Fruit fly (Drosophila melanogaster): ENCODE results near the gene Spn.
A peak's percentile ranks its signal among the peaks of the same experiment; 100 is the strongest.

Spn gene

dm6 chr3L:2533732-2534073 lies 20.4 kb downstream of the Spn start (continued):
- TF ChIP-seq hb (GFP tag; IDR thresholded peaks at IDR 0.05; ENCODE audit: partially characterized antibody) (no peak), HmgZ (tag; optimal IDR thresholded peaks at IDR 0.05) (no peak), CG10979 (tag; optimal IDR thresholded peaks at IDR 0.05) (peak; percentile 47), crol (GFP tag; IDR thresholded peaks at IDR 0.05) (peak; percentile 10; the same call in 1 of the 2 replicates), CG10366 (GFP tag; IDR thresholded peaks at IDR 0.05) (no peak), dysf (GFP tag; IDR thresholded peaks at IDR 0.05) (0 out of 3 replicates have a peak, but pooled peaks have one; percentile 51), slbo (GFP tag; IDR thresholded peaks at IDR 0.05) (peak; percentile 40; the same call in 1 of the 2 replicates), prd (optimal IDR thresholded peaks at IDR 0.05) (no peak), prd (GFP tag; IDR thresholded peaks at IDR 0.05) (peak; percentile 46; the same call in 1 of the 3 replicates), rib (GFP tag; IDR thresholded peaks at IDR 0.05) (no peak), CG10147 (GFP tag; optimal IDR thresholded peaks at IDR 0.05) (no peak), dmrt99B (tag; optimal IDR thresholded peaks at IDR 0.05) (peak; percentile 21), Drgx (GFP tag; IDR thresholded peaks at IDR 0.05) (peak; percentile 91), wdn (GFP tag; IDR thresholded peaks at IDR 0.05) (0 out of 2 replicates have a peak, but pooled peaks have one; percentile 25), Hr3 (GFP tag; optimal IDR thresholded peaks at IDR 0.05) (no peak), lab (GFP tag; optimal IDR thresholded peaks at IDR 0.05) (peak; percentile 23), CG2678 (tag; optimal IDR thresholded peaks at IDR 0.05) (peak; percentile 16), CG7987 (GFP tag; optimal IDR thresholded peaks at IDR 0.05) (no peak), inv (GFP tag; IDR thresholded peaks at IDR 0.05; ENCODE audit: partially characterized antibody) (no peak), sens (GFP tag) (peak; percentile 74), Gug (GFP tag; IDR thresholded peaks at IDR 0.05) (0 out of 4 replicates have a peak, but pooled peaks have one; percentile 5), Poxn (GFP tag; IDR thresholded peaks at IDR 0.05) (no peak), CG2712 (tag; optimal IDR thresholded peaks at IDR 0.05) (peak; percentile 14), trh (GFP tag; optimal IDR thresholded peaks at IDR 0.05) (no peak), grau (tag; optimal IDR thresholded peaks at IDR 0.05) (peak; percentile 16), CG18619 (GFP tag; optimal IDR thresholded peaks at IDR 0.05) (no peak), vfl (GFP tag; optimal IDR thresholded peaks at IDR 0.05) (no peak), CG6175 (GFP tag; IDR thresholded peaks at IDR 0.05) (no peak), pnt (GFP tag; optimal IDR thresholded peaks at IDR 0.05) (peak; percentile 13), shn (GFP tag; optimal IDR thresholded peaks at IDR 0.05) (no peak), Rx (GFP tag; IDR thresholded peaks at IDR 0.05) (no peak), Ets65A (GFP tag) (peak; percentile 75), CG5953 (GFP tag; IDR thresholded peaks at IDR 0.05) (peak; percentile 12; the same call in 1 of the 2 replicates), CG34422 (GFP tag; IDR thresholded peaks at IDR 0.05) (peak; percentile 42; the same call in 1 of the 3 replicates), ind (GFP tag; optimal IDR thresholded peaks at IDR 0.05) (peak; percentile 39), CG13624 (GFP tag; optimal IDR thresholded peaks at IDR 0.05) (no peak), jigr1 (GFP tag; IDR thresholded peaks at IDR 0.05) (no peak), fd96Cb (tag; optimal IDR thresholded peaks at IDR 0.05) (peak; percentile 37), CG7786 (GFP tag; optimal IDR thresholded peaks at IDR 0.05) (peak; percentile 21), CG17359 (tag; optimal IDR thresholded peaks at IDR 0.05) (peak; percentile 29), az2 (GFP tag; optimal IDR thresholded peaks at IDR 0.05) (peak; percentile 18), ranshi (GFP tag; IDR thresholded peaks at IDR 0.05) (peak; percentile 52; the same call in 1 of the 2 replicates), ATbp (GFP tag; optimal IDR thresholded peaks at IDR 0.05) (peak; percentile 6), ci (GFP tag; IDR thresholded peaks at IDR 0.05) (peak; percentile 63; the same call in 1 of the 3 replicates), mam (GFP tag; optimal IDR thresholded peaks at IDR 0.05) (peak; percentile 21), ewg (GFP tag; optimal IDR thresholded peaks at IDR 0.05) (no peak), D (optimal IDR thresholded peaks at IDR 0.05) (no peak), D (GFP tag; optimal IDR thresholded peaks at IDR 0.05) (peak; percentile 31), row (GFP tag; IDR thresholded peaks at IDR 0.05) (peak; percentile 41; the same call in 2 of the 3 replicates), YL-1 (GFP tag; optimal IDR thresholded peaks at IDR 0.05) (no peak), lmd (GFP tag; IDR thresholded peaks at IDR 0.05) (0 out of 2 replicates have a peak, but pooled peaks have one; percentile 20), CG17328 (GFP tag; IDR thresholded peaks at IDR 0.05) (0 out of 2 replicates have a peak, but pooled peaks have one; percentile 32)
